Fruit fly (Drosophila melanogaster): Measurements from ENCODE around the gene Cox17.

DNA sequence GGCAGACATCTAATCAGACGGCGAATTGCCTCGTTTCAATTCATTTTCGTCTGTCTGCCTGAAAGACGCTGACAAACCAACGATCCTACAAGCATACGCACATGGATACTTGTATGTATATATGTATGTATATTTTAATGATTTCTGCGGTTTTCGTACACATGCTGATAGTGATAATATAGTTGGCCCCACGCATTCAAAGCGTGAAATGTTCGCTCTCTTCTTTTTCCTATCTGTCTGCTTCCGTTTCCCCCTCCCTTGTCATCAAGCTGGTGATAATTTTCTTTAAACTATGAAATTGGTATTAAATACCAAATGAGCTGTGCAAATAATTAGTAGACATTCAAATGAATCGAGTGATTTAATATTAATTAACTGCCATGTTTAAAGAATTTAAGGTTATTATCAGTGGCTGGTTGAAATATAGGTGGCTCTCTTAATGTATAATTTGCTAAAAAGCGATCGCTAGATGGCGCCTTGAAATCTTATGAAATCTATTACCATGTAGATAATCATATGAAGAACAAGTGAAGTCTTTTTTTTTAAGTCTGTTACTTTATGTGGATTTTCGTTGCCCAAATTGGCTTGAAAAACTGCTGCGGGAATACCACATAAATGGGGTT is 3.6 kb downstream of the Cox17 start, which contains the start of gene CG33177:
- TF ChIP-seq Dll (optimal IDR thresholded peaks at IDR 0.05) (no peak), usp (GFP tag; optimal IDR thresholded peaks at IDR 0.05) (no peak)

Data from whole organism.